Worm (Caenorhabditis elegans) whole organism, late embryonic: Measurements from ENCODE around the gene sax-2.

Source experiments
- F13H6.1 ChIP-seq: sonication (generic microtip); optimal IDR thresholded peaks from 2 replicates; lab custom pipeline; 2016; ENCODE audit warnings: missing genetic modification characterization, missing compliant biosample characterization
- ama-1 ChIP-seq: fragments of 150-350 bp; optimal IDR thresholded peaks from 2 replicates; lab custom pipeline; 2014
- ceh-45 ChIP-seq: fragments of 200-800 bp; sonication (Bioruptor generic); IDR thresholded peaks from 2 replicates; pipeline ENCODE4 v1.3.6; 2022; ENCODE audit warnings: missing genetic modification reagents, missing genetic modification characterization, missing compliant biosample characterization
- ceh-48 ChIP-seq: sonication (generic microtip); optimal IDR thresholded peaks from 2 replicates; lab custom pipeline; 2016; ENCODE audit warnings: missing genetic modification characterization, inconsistent platforms, missing compliant biosample characterization
- ceh-6 ChIP-seq: fragments of 200-800 bp; sonication (Bioruptor generic); optimal IDR thresholded peaks from 2 replicates; lab custom pipeline; 2018; ENCODE audit warnings: mild to moderate bottlenecking, missing genetic modification characterization, missing compliant biosample characterization
- hlh-15 ChIP-seq: sonication (generic microtip); optimal IDR thresholded peaks from 2 replicates; lab custom pipeline; 2016; ENCODE audit warnings: missing genetic modification characterization, missing compliant biosample characterization
- nfya-1 ChIP-seq: sonication (generic microtip); optimal IDR thresholded peaks from 2 replicates; lab custom pipeline; 2017; ENCODE audit warnings: missing genetic modification characterization, mild to moderate bottlenecking, missing compliant biosample characterization, antibody characterized with exemption, moderate library complexity
- pha-2 ChIP-seq: sonication (generic microtip); optimal IDR thresholded peaks from 2 replicates; lab custom pipeline; 2017; ENCODE audit warnings: mild to moderate bottlenecking, missing genetic modification characterization, missing compliant biosample characterization
- pros-1 ChIP-seq: fragments of 150-350 bp; optimal IDR thresholded peaks from 2 replicates; lab custom pipeline; 2014; ENCODE audit warnings: missing biosample characterization, missing genetic modification reagents, missing genetic modification characterization
- unc-3 ChIP-seq, 2 experiments: fragments of 200-800 bp in 1 of 2; sonication (Bioruptor generic) in 1 of 2; sonication (generic microtip) in 1 of 2; conservative IDR thresholded peaks in 1 of 2; optimal IDR thresholded peaks in 1 of 2; 2 replicates each; pipeline versions ENCODE4 v1.3.6 to Lab custom; 2016 to 2022; ENCODE audit warnings: missing compliant biosample characterization in 2 of 2, missing genetic modification characterization in 2 of 2, missing genetic modification reagents in 1 of 2
- unc-55 ChIP-seq: sonication (generic microtip); optimal IDR thresholded peaks from 2 replicates; lab custom pipeline; 2017; ENCODE audit warnings: missing biosample characterization, missing genetic modification reagents, missing genetic modification characterization

ce11 chrIII:5130654-5131053 is 21.2 kb downstream of the sax-2 start:
- TF ChIP-seq ceh-6 (GFP tag; lab: Kevin White, UChicago) (no peak), F13H6.1 (no peak), nfya-1 (no peak), unc-55 (no peak), hlh-15 (tag; lab: Kevin White, UChicago) (no peak), pha-2 (tag; lab: Kevin White, UChicago) (no peak), ceh-48 (tag; lab: Kevin White, UChicago) (no peak), unc-3 (GFP tag; conservative IDR thresholded peaks at IDR 0.05; lab: Robert Waterston, UW) (no peak), unc-3 (tag; optimal IDR thresholded peaks at IDR 0.05; lab: Kevin White, UChicago) (no peak), ceh-45 (no peak), pros-1 (no peak), ama-1 (lab: Kevin White, UChicago) (no peak)
